Fruit fly (Drosophila melanogaster) whole organism, embryonic: ENCODE results near the gene dome.

Source experiments
- Bgb ChIP-seq: fragments of 200-800 bp; sonication (Bioruptor generic); IDR thresholded peaks from 2 replicates; pipeline ENCODE4 v1.3.6; 2022; ENCODE audit warnings: missing biosample characterization, missing genetic modification characterization; ENCODE audit not compliant: partially characterized antibody
- CG10274 ChIP-seq: fragments of 200-800 bp; sonication (Bioruptor generic); optimal IDR thresholded peaks from 3 replicates; lab custom pipeline; 2017; ENCODE audit warnings: missing biosample characterization, mild to moderate bottlenecking, missing genetic modification characterization
- CG10979 ChIP-seq: fragments of 200-800 bp; sonication (Bioruptor generic); optimal IDR thresholded peaks from 2 replicates; lab custom pipeline; 2018; ENCODE audit warnings: missing biosample characterization, mild to moderate bottlenecking, missing genetic modification characterization, moderate library complexity
- CG11696 ChIP-seq: fragments of 200-800 bp; sonication (Bioruptor generic); IDR thresholded peaks from 2 replicates; pipeline ENCODE4 v1.3.6; 2022; ENCODE audit warnings: missing biosample characterization, missing genetic modification characterization
- CG13287 ChIP-seq: fragments of 200-800 bp; sonication (Bioruptor generic); IDR thresholded peaks from 2 replicates; pipeline ENCODE4 v1.3.6; 2022; ENCODE audit warnings: missing biosample characterization, missing genetic modification characterization; ENCODE audit not compliant: partially characterized antibody
- CG14050 ChIP-seq: fragments of 200-800 bp; sonication (Bioruptor generic); IDR thresholded peaks from 3 replicates; pipeline ENCODE4 v1.3.6; 2022; ENCODE audit warnings: missing biosample characterization, missing genetic modification characterization
- CG15696 ChIP-seq: fragments of 200-800 bp; sonication (Bioruptor generic); optimal IDR thresholded peaks from 2 replicates; lab custom pipeline; 2019; ENCODE audit warnings: missing biosample characterization, mild to moderate bottlenecking, missing genetic modification characterization, moderate library complexity
- CG16815 ChIP-seq: fragments of 200-800 bp; sonication (Bioruptor generic); optimal IDR thresholded peaks from 3 replicates; lab custom pipeline; 2017; ENCODE audit warnings: missing biosample characterization, mild to moderate bottlenecking, missing genetic modification characterization
- CG18599 ChIP-seq: fragments of 200-800 bp; sonication (Bioruptor generic); optimal IDR thresholded peaks from 3 replicates; lab custom pipeline; 2017; ENCODE audit warnings: missing biosample characterization, missing genetic modification characterization, mild to moderate bottlenecking, moderate library complexity, missing genetic modification reagents
- CG18619 ChIP-seq: fragments of 200-800 bp; sonication (Bioruptor generic); optimal IDR thresholded peaks from 3 replicates; lab custom pipeline; 2017; ENCODE audit warnings: missing biosample characterization, mild to moderate bottlenecking, missing genetic modification characterization
- CG2712 ChIP-seq: fragments of 200-800 bp; optimal IDR thresholded peaks from 3 replicates; lab custom pipeline; 2019; ENCODE audit warnings: missing biosample characterization, mild to moderate bottlenecking, missing genetic modification characterization, moderate library complexity
- CG34422 ChIP-seq: fragments of 200-800 bp; sonication (Bioruptor generic); IDR thresholded peaks from 3 replicates; pipeline ENCODE4 v1.3.6; 2022; ENCODE audit warnings: missing biosample characterization, missing genetic modification characterization
- CG7556 ChIP-seq: fragments of 200-800 bp; sonication (Bioruptor generic); optimal IDR thresholded peaks from 2 replicates; lab custom pipeline; 2017; ENCODE audit warnings: missing biosample characterization, mild to moderate bottlenecking, missing genetic modification characterization
- CG7987 ChIP-seq: fragments of 200-800 bp; sonication (Bioruptor generic); optimal IDR thresholded peaks from 2 replicates; lab custom pipeline; 2018; ENCODE audit warnings: missing biosample characterization, mild to moderate bottlenecking, missing genetic modification characterization, moderate library complexity
- CG8359 ChIP-seq: fragments of 200-800 bp; sonication (Bioruptor generic); optimal IDR thresholded peaks from 2 replicates; lab custom pipeline; 2017; ENCODE audit warnings: missing biosample characterization, mild to moderate bottlenecking, missing genetic modification characterization, borderline replicate concordance
- CkIIα-i1 ChIP-seq: fragments of 200-800 bp; sonication (Bioruptor generic); IDR thresholded peaks from 2 replicates; pipeline ENCODE4 v1.3.6; 2022; ENCODE audit warnings: missing biosample characterization, missing genetic modification characterization
- D ChIP-seq, 2 experiments: fragments of 200-800 bp in 1 of 2; fragments of >200 bp in 1 of 2; sonication (Bioruptor generic) in 1 of 2; optimal IDR thresholded peaks; 2 replicates in 1 of 2; 3 replicates in 1 of 2; lab custom pipeline; 2017; ENCODE audit warnings: mild to moderate bottlenecking in 1 of 2, missing biosample characterization in 1 of 2, missing genetic modification characterization in 1 of 2, missing genetic modification reagents in 1 of 2
- Dll ChIP-seq: fragments of 200-800 bp; sonication (Bioruptor generic); IDR thresholded peaks from 4 replicates; pipeline ENCODE4 v1.3.6; 2022; ENCODE audit warnings: missing biosample characterization, missing genetic modification characterization; ENCODE audit not compliant: partially characterized antibody
- ERR ChIP-seq: fragments of 200-800 bp; sonication (Bioruptor generic); optimal IDR thresholded peaks from 2 replicates; lab custom pipeline; 2016; ENCODE audit warnings: missing biosample characterization, missing genetic modification characterization
- Fer3 ChIP-seq: fragments of 200-800 bp; sonication (Bioruptor generic); optimal IDR thresholded peaks from 2 replicates; lab custom pipeline; 2018; ENCODE audit warnings: missing biosample characterization, mild to moderate bottlenecking, missing genetic modification characterization, moderate library complexity
- HLH4C ChIP-seq: fragments of 200-800 bp; sonication (Bioruptor generic); IDR thresholded peaks from 3 replicates; pipeline ENCODE4 v1.3.6; 2022; ENCODE audit warnings: missing biosample characterization, missing genetic modification characterization; ENCODE audit not compliant: partially characterized antibody
- Hmr ChIP-seq: fragments of 200-800 bp; sonication (Bioruptor generic); optimal IDR thresholded peaks from 3 replicates; lab custom pipeline; 2017; ENCODE audit warnings: mild to moderate bottlenecking, missing biosample characterization, missing genetic modification reagents, missing genetic modification characterization
- Mrtf ChIP-seq: fragments of 200-800 bp; sonication (Bioruptor generic); IDR thresholded peaks from 3 replicates; pipeline ENCODE4 v1.3.6; 2022; ENCODE audit warnings: missing biosample characterization, missing genetic modification characterization
- Myb ChIP-seq: fragments of 200-800 bp; sonication (Bioruptor generic); optimal IDR thresholded peaks from 2 replicates; lab custom pipeline; 2016; ENCODE audit warnings: missing biosample characterization, missing genetic modification characterization
- Nf-YC ChIP-seq: fragments of 200-800 bp; optimal IDR thresholded peaks from 3 replicates; lab custom pipeline; 2019; ENCODE audit warnings: missing biosample characterization, mild to moderate bottlenecking, missing genetic modification characterization, moderate library complexity
- Oaz ChIP-seq: fragments of 200-800 bp; sonication (Bioruptor generic); IDR thresholded peaks from 2 replicates; pipeline ENCODE4 v1.3.6; 2022; ENCODE audit warnings: missing biosample characterization, missing genetic modification characterization
- Rfx ChIP-seq: fragments of 200-800 bp; sonication (Bioruptor generic); IDR thresholded peaks from 2 replicates; pipeline ENCODE4 v1.3.6; 2022; ENCODE audit warnings: missing biosample characterization, missing genetic modification characterization
- Rx ChIP-seq: fragments of 200-800 bp; sonication (Bioruptor generic); IDR thresholded peaks from 2 replicates; pipeline ENCODE4 v1.3.6; 2022; ENCODE audit warnings: missing biosample characterization, missing genetic modification characterization
- Six4 ChIP-seq: fragments of 200-800 bp; sonication (Bioruptor generic); optimal IDR thresholded peaks from 2 replicates; lab custom pipeline; 2016; ENCODE audit warnings: missing biosample characterization, missing genetic modification characterization
- Vsx1 ChIP-seq: fragments of 200-800 bp; sonication (Bioruptor generic); optimal IDR thresholded peaks from 2 replicates; lab custom pipeline; 2017; ENCODE audit warnings: missing biosample characterization, mild to moderate bottlenecking, missing genetic modification characterization, missing genetic modification reagents
- Xbp1 ChIP-seq: fragments of 200-800 bp; sonication (Bioruptor generic); optimal IDR thresholded peaks from 3 replicates; lab custom pipeline; 2016; ENCODE audit warnings: missing biosample characterization, mild to moderate bottlenecking, missing genetic modification characterization
- Xrp1 ChIP-seq: fragments of 200-800 bp; sonication (Bioruptor generic); IDR thresholded peaks from 2 replicates; pipeline ENCODE4 v1.3.6; 2022; ENCODE audit warnings: missing biosample characterization, missing genetic modification characterization
- al ChIP-seq: fragments of 200-800 bp; sonication (Bioruptor generic); IDR thresholded peaks from 2 replicates; pipeline ENCODE4 v1.3.6; 2022; ENCODE audit warnings: missing biosample characterization, missing genetic modification characterization
- ap ChIP-seq: fragments of 200-800 bp; sonication (Bioruptor generic); IDR thresholded peaks from 2 replicates; pipeline ENCODE4 v1.3.6; 2022; ENCODE audit warnings: missing biosample characterization, missing genetic modification characterization
- ara ChIP-seq: fragments of 200-800 bp; sonication (Bioruptor generic); IDR thresholded peaks from 2 replicates; pipeline ENCODE4 v1.3.6; 2022; ENCODE audit warnings: missing biosample characterization, missing genetic modification characterization
- bsh ChIP-seq, 2 experiments: fragments of 200-800 bp; sonication (Bioruptor generic); optimal IDR thresholded peaks; 2 replicates each; lab custom pipeline; 2017 to 2018; ENCODE audit warnings: mild to moderate bottlenecking in 2 of 2, missing biosample characterization in 2 of 2, missing genetic modification characterization in 2 of 2, moderate library complexity in 1 of 2
- dm ChIP-seq: fragments of 200-800 bp; sonication (Bioruptor generic); optimal IDR thresholded peaks from 3 replicates; lab custom pipeline; 2016; ENCODE audit warnings: missing biosample characterization, missing genetic modification characterization
- fru ChIP-seq: fragments of >200 bp; optimal IDR thresholded peaks from 2 replicates; lab custom pipeline; 2017
- gfzf ChIP-seq: fragments of 200-800 bp; sonication (Bioruptor generic); optimal IDR thresholded peaks from 2 replicates; lab custom pipeline; 2016; ENCODE audit warnings: missing biosample characterization, mild to moderate bottlenecking, missing genetic modification characterization, moderate library complexity
- insv ChIP-seq, 2 experiments: fragments of 200-800 bp; sonication (Bioruptor generic); optimal IDR thresholded peaks; 3 replicates each; lab custom pipeline; 2016 to 2018; ENCODE audit warnings: missing biosample characterization in 2 of 2, missing genetic modification characterization in 2 of 2
- kay ChIP-seq: fragments of 200-800 bp; sonication (Bioruptor generic); optimal IDR thresholded peaks from 2 replicates; lab custom pipeline; 2016; ENCODE audit warnings: missing biosample characterization, missing genetic modification characterization
- ranshi ChIP-seq: fragments of 200-800 bp; sonication (Bioruptor generic); IDR thresholded peaks from 2 replicates; pipeline ENCODE4 v1.3.6; 2022; ENCODE audit warnings: missing biosample characterization, missing genetic modification characterization
- sd ChIP-seq: fragments of 200-800 bp; sonication (Bioruptor generic); optimal IDR thresholded peaks from 3 replicates; lab custom pipeline; 2018; ENCODE audit warnings: missing biosample characterization, mild to moderate bottlenecking, missing genetic modification characterization, moderate library complexity
- slbo ChIP-seq: fragments of 200-800 bp; sonication (Bioruptor generic); IDR thresholded peaks from 2 replicates; pipeline ENCODE4 v1.3.6; 2022; ENCODE audit warnings: missing biosample characterization, missing genetic modification characterization
- stc ChIP-seq: fragments of 200-800 bp; sonication (Bioruptor generic); IDR thresholded peaks from 2 replicates; pipeline ENCODE4 v1.3.6; 2022; ENCODE audit warnings: missing biosample characterization, missing genetic modification characterization
- stwl ChIP-seq: fragments of 200-800 bp; sonication (Bioruptor generic); optimal IDR thresholded peaks from 3 replicates; lab custom pipeline; 2018; ENCODE audit warnings: missing biosample characterization, mild to moderate bottlenecking, missing genetic modification characterization, moderate library complexity
- vfl ChIP-seq: fragments of 200-800 bp; sonication (Bioruptor generic); optimal IDR thresholded peaks from 2 replicates; lab custom pipeline; 2016; ENCODE audit warnings: missing biosample characterization, missing genetic modification characterization
- yki ChIP-seq: fragments of >200 bp; optimal IDR thresholded peaks from 3 replicates; lab custom pipeline; 2018

The dome gene

dm6 chrX:19694792-19695558, 11.7 kb upstream of the dome start, which contains the start of gene CG14229 (continued):
- TF ChIP-seq vfl (GFP tag; lab: Kevin White, UChicago) (no peak), Fer3 (no peak), insv (GFP tag; optimal IDR thresholded peaks at IDR 0.05; lab: Kevin White, UChicago) (no peak), Bgb (GFP tag; lab: Robert Waterston, UW) (no peak), Dll (GFP tag; lab: Robert Waterston, UW) (0 out of 4 replicates have a peak, but pooled peaks have one; percentile 23), CG14050 (GFP tag; lab: Robert Waterston, UW) (peak; percentile 13; the same call in 1 of the 3 replicates), yki (lab: Kevin White, UChicago) (no peak), Mrtf (GFP tag; lab: Robert Waterston, UW) (no peak), fru (no peak), CG13287 (GFP tag; lab: Robert Waterston, UW) (peak; percentile 27; the same call in 1 of the 2 replicates), CG10274 (GFP tag; lab: Kevin White, UChicago) (no peak), slbo (GFP tag; lab: Robert Waterston, UW) (peak; percentile 38), CG10979 (tag; lab: Kevin White, UChicago) (no peak), HLH4C (no peak), Xrp1 (GFP tag; lab: Robert Waterston, UW) (peak; percentile 59), CG7987 (GFP tag; lab: Kevin White, UChicago) (no peak), CG18619 (GFP tag; lab: Kevin White, UChicago) (no peak), Myb (GFP tag; lab: Kevin White, UChicago) (no peak), Hmr (GFP tag; lab: Kevin White, UChicago) (no peak), bsh (GFP tag; optimal IDR thresholded peaks at IDR 0.05; lab: Kevin White, UChicago) (peak in 1 of 2 experiments; percentile 11), CG18599 (no peak), gfzf (GFP tag; lab: Kevin White, UChicago) (peak; percentile 69), ranshi (GFP tag; lab: Robert Waterston, UW) (0 out of 2 replicates have a peak, but pooled peaks have one; percentile 24), al (peak; percentile 27; the same call in 1 of the 2 replicates), stc (GFP tag; lab: Robert Waterston, UW) (0 out of 2 replicates have a peak, but pooled peaks have one; percentile 40), CG11696 (GFP tag; lab: Robert Waterston, UW) (peak; percentile 82), Oaz (GFP tag; lab: Robert Waterston, UW) (no peak), Rfx (GFP tag; lab: Robert Waterston, UW) (no peak), ERR (GFP tag; lab: Kevin White, UChicago) (no peak), Nf-YC (tag; lab: Kevin White, UChicago) (peak; percentile 14), CkIIα-i1 (GFP tag; lab: Robert Waterston, UW) (no peak), Six4 (GFP tag; lab: Kevin White, UChicago) (peak; percentile 12), stwl (tag; lab: Kevin White, UChicago) (peak; percentile 22), sd (tag; lab: Kevin White, UChicago) (no peak), CG34422 (GFP tag; lab: Robert Waterston, UW) (0 out of 3 replicates have a peak, but pooled peaks have one; percentile 12), CG16815 (GFP tag; lab: Kevin White, UChicago) (no peak), CG8359 (GFP tag; lab: Kevin White, UChicago) (no peak), CG7556 (no peak), D (optimal IDR thresholded peaks at IDR 0.05; lab: Kevin White, UChicago) (no peak), D (GFP tag; optimal IDR thresholded peaks at IDR 0.05; lab: Kevin White, UChicago) (no peak), Rx (GFP tag; lab: Robert Waterston, UW) (no peak), CG2712 (tag; lab: Kevin White, UChicago) (peak; percentile 8), CG15696 (no peak), Vsx1 (no peak), Xbp1 (GFP tag; lab: Kevin White, UChicago) (no peak), ara (GFP tag; lab: Robert Waterston, UW) (0 out of 2 replicates have a peak, but pooled peaks have one; percentile 35), kay (GFP tag; lab: Kevin White, UChicago) (no peak), ap (no peak), dm (GFP tag; lab: Kevin White, UChicago) (no peak)
